Fruit fly (Drosophila melanogaster) whole organism, embryonic: Measurements from ENCODE around the gene ca.

Experiments
- Atf3 ChIP-seq: fragments of 200-800 bp; sonication (Bioruptor generic); optimal IDR thresholded peaks from 3 replicates; lab custom pipeline; 2016; ENCODE audit warnings: missing biosample characterization, missing genetic modification characterization
- CG10321 ChIP-seq: fragments of 200-800 bp; sonication (Bioruptor generic); IDR thresholded peaks from 2 replicates; pipeline ENCODE4 v1.3.6; 2022; ENCODE audit warnings: missing biosample characterization, missing genetic modification characterization
- CG10366 ChIP-seq: fragments of 200-800 bp; sonication (Bioruptor generic); IDR thresholded peaks from 2 replicates; pipeline ENCODE4 v1.3.6; 2022; ENCODE audit warnings: missing biosample characterization, missing genetic modification characterization
- CG13624 ChIP-seq: fragments of 200-800 bp; sonication (Bioruptor generic); optimal IDR thresholded peaks from 2 replicates; lab custom pipeline; 2016; ENCODE audit warnings: missing biosample characterization, missing genetic modification characterization
- CG14667 ChIP-seq: fragments of 200-800 bp; sonication (Bioruptor generic); IDR thresholded peaks from 2 replicates; pipeline ENCODE4 v1.3.6; 2022; ENCODE audit warnings: missing biosample characterization, missing genetic modification characterization
- CG15269 ChIP-seq: fragments of 200-800 bp; sonication (Bioruptor generic); optimal IDR thresholded peaks from 2 replicates; lab custom pipeline; 2018; ENCODE audit warnings: missing biosample characterization, mild to moderate bottlenecking, missing genetic modification characterization, moderate library complexity
- CG15514 ChIP-seq: fragments of 200-800 bp; sonication (Bioruptor generic); optimal IDR thresholded peaks from 3 replicates; lab custom pipeline; 2017; ENCODE audit warnings: missing biosample characterization, missing genetic modification characterization, mild to moderate bottlenecking, moderate library complexity, missing genetic modification reagents
- CG16815 ChIP-seq: fragments of 200-800 bp; sonication (Bioruptor generic); optimal IDR thresholded peaks from 3 replicates; lab custom pipeline; 2017; ENCODE audit warnings: missing biosample characterization, mild to moderate bottlenecking, missing genetic modification characterization
- CG2889 ChIP-seq: fragments of 200-800 bp; sonication (Bioruptor generic); IDR thresholded peaks from 3 replicates; pipeline ENCODE4 v1.3.6; 2022; ENCODE audit warnings: missing biosample characterization, missing genetic modification characterization
- CG34224 ChIP-seq: fragments of 200-800 bp; sonication (Bioruptor generic); IDR thresholded peaks from 3 replicates; pipeline ENCODE4 v1.3.6; 2022; ENCODE audit warnings: missing biosample characterization, missing genetic modification characterization; ENCODE audit not compliant: partially characterized antibody
- CG4328 ChIP-seq: fragments of 200-800 bp; sonication (Bioruptor generic); optimal IDR thresholded peaks from 3 replicates; lab custom pipeline; 2017; ENCODE audit warnings: missing biosample characterization, missing genetic modification reagents, missing genetic modification characterization
- CG43689 ChIP-seq: fragments of 200-800 bp; sonication (Bioruptor generic); IDR thresholded peaks from 2 replicates; pipeline ENCODE4 v1.3.6; 2022; ENCODE audit warnings: missing biosample characterization, missing genetic modification characterization
- CG5953 ChIP-seq: fragments of 200-800 bp; sonication (Bioruptor generic); IDR thresholded peaks from 2 replicates; pipeline ENCODE4 v1.3.6; 2022; ENCODE audit warnings: missing biosample characterization, missing genetic modification characterization
- CG6175 ChIP-seq: fragments of 200-800 bp; sonication (Bioruptor generic); IDR thresholded peaks from 3 replicates; pipeline ENCODE4 v1.3.6; 2022; ENCODE audit warnings: missing biosample characterization, missing genetic modification characterization
- CG6854 ChIP-seq: fragments of 200-800 bp; sonication (Bioruptor generic); optimal IDR thresholded peaks from 3 replicates; lab custom pipeline; 2017; ENCODE audit warnings: missing biosample characterization, mild to moderate bottlenecking, missing genetic modification characterization
- CG7357 ChIP-seq: fragments of 200-800 bp; sonication (Bioruptor generic); IDR thresholded peaks from 3 replicates; pipeline ENCODE4 v1.3.6; 2022; ENCODE audit warnings: missing biosample characterization, missing genetic modification characterization
- CG7987 ChIP-seq: fragments of 200-800 bp; sonication (Bioruptor generic); optimal IDR thresholded peaks from 2 replicates; lab custom pipeline; 2018; ENCODE audit warnings: missing biosample characterization, mild to moderate bottlenecking, missing genetic modification characterization, moderate library complexity
- CG8089 ChIP-seq: fragments of 200-800 bp; sonication (Bioruptor generic); optimal IDR thresholded peaks from 3 replicates; lab custom pipeline; 2016; ENCODE audit warnings: missing biosample characterization, missing genetic modification characterization
- CG8765 ChIP-seq: fragments of 200-800 bp; sonication (Bioruptor generic); IDR thresholded peaks from 2 replicates; pipeline ENCODE4 v1.3.6; 2022; ENCODE audit warnings: missing biosample characterization, missing genetic modification characterization
- Dad ChIP-seq: fragments of 200-800 bp; sonication (Bioruptor generic); optimal IDR thresholded peaks from 3 replicates; lab custom pipeline; 2016; ENCODE audit warnings: missing biosample characterization, missing genetic modification characterization
- Dbx ChIP-seq: fragments of 200-800 bp; sonication (Bioruptor generic); IDR thresholded peaks from 3 replicates; pipeline ENCODE4 v1.3.6; 2022; ENCODE audit warnings: missing biosample characterization, missing genetic modification characterization
- HmgZ ChIP-seq: fragments of 200-800 bp; sonication (Bioruptor generic); optimal IDR thresholded peaks from 2 replicates; lab custom pipeline; 2018; ENCODE audit warnings: missing biosample characterization, mild to moderate bottlenecking, missing genetic modification characterization
- Nf-YB ChIP-seq: fragments of 200-800 bp; sonication (Bioruptor generic); optimal IDR thresholded peaks from 3 replicates; lab custom pipeline; 2019; ENCODE audit warnings: missing biosample characterization, mild to moderate bottlenecking, missing genetic modification characterization, moderate library complexity
- Sin3A ChIP-seq: fragments of >200 bp; optimal IDR thresholded peaks from 2 replicates; lab custom pipeline; 2018
- Sox100B ChIP-seq: fragments of 200-800 bp; sonication (Bioruptor generic); optimal IDR thresholded peaks from 3 replicates; lab custom pipeline; 2018; ENCODE audit warnings: missing biosample characterization, mild to moderate bottlenecking, missing genetic modification characterization
- Sry-β ChIP-seq: fragments of 200-800 bp; sonication (Bioruptor generic); optimal IDR thresholded peaks from 2 replicates; lab custom pipeline; 2018; ENCODE audit warnings: missing biosample characterization, mild to moderate bottlenecking, missing genetic modification characterization, moderate library complexity
- ac ChIP-seq: fragments of 200-800 bp; sonication (Bioruptor generic); optimal IDR thresholded peaks from 3 replicates; lab custom pipeline; 2017; ENCODE audit warnings: missing biosample characterization, mild to moderate bottlenecking, missing genetic modification characterization
- al ChIP-seq: fragments of 200-800 bp; sonication (Bioruptor generic); IDR thresholded peaks from 2 replicates; pipeline ENCODE4 v1.3.6; 2022; ENCODE audit warnings: missing biosample characterization, missing genetic modification characterization
- aop ChIP-seq: fragments of 200-800 bp; sonication (Bioruptor generic); IDR thresholded peaks from 2 replicates; pipeline ENCODE4 v1.3.6; 2022; ENCODE audit warnings: missing biosample characterization, missing genetic modification characterization
- ash1 ChIP-seq: fragments of 200-800 bp; sonication (Bioruptor generic); optimal IDR thresholded peaks from 2 replicates; lab custom pipeline; 2018; ENCODE audit warnings: missing biosample characterization, mild to moderate bottlenecking, missing genetic modification characterization
- bab2 ChIP-seq: fragments of 200-800 bp; sonication (Bioruptor generic); optimal IDR thresholded peaks from 2 replicates; lab custom pipeline; 2016; ENCODE audit warnings: missing biosample characterization, missing genetic modification characterization
- bbx ChIP-seq: fragments of 200-800 bp; sonication (Bioruptor generic); IDR thresholded peaks from 2 replicates; pipeline ENCODE4 v1.3.6; 2022; ENCODE audit warnings: missing biosample characterization, missing genetic modification characterization; ENCODE audit not compliant: partially characterized antibody
- gcm2 ChIP-seq: fragments of 200-800 bp; sonication (Bioruptor generic); optimal IDR thresholded peaks from 2 replicates; lab custom pipeline; 2016; ENCODE audit warnings: missing biosample characterization, missing genetic modification characterization
- gem ChIP-seq: fragments of 200-800 bp; sonication (Bioruptor generic); optimal IDR thresholded peaks from 2 replicates; lab custom pipeline; 2019; ENCODE audit warnings: missing biosample characterization, mild to moderate bottlenecking, missing genetic modification characterization, moderate library complexity
- gsb-n ChIP-seq: fragments of 200-800 bp; sonication (Bioruptor generic); optimal IDR thresholded peaks from 3 replicates; lab custom pipeline; 2018; ENCODE audit warnings: missing biosample characterization, mild to moderate bottlenecking, missing genetic modification characterization
- lab ChIP-seq: fragments of 200-800 bp; sonication (Bioruptor generic); optimal IDR thresholded peaks from 3 replicates; lab custom pipeline; 2017; ENCODE audit warnings: missing biosample characterization, missing genetic modification characterization, mild to moderate bottlenecking, moderate library complexity, missing genetic modification reagents
- lola ChIP-seq, 3 experiments: fragments of >200 bp in 2 of 3; fragments of 200-800 bp in 1 of 3; sonication (Bioruptor generic) in 1 of 3; optimal IDR thresholded peaks; 2 replicates each; lab custom pipeline; 2017 to 2019; ENCODE audit warnings: missing biosample characterization in 3 of 3, missing genetic modification characterization in 3 of 3, mild to moderate bottlenecking in 1 of 3, moderate library complexity in 1 of 3
- lov ChIP-seq, 2 experiments: fragments of 200-800 bp in 1 of 2; fragments of >200 bp in 1 of 2; sonication (Bioruptor generic) in 1 of 2; IDR thresholded peaks in 1 of 2; optimal IDR thresholded peaks in 1 of 2; 2 replicates in 1 of 2; 3 replicates in 1 of 2; pipeline versions ENCODE4 v1.3.6 to Lab custom; 2017 to 2022; ENCODE audit warnings: missing biosample characterization in 1 of 2, missing genetic modification characterization in 1 of 2
- maf-S ChIP-seq: fragments of 200-800 bp; sonication (Bioruptor generic); optimal IDR thresholded peaks from 2 replicates; lab custom pipeline; 2016; ENCODE audit warnings: missing biosample characterization, missing genetic modification characterization
- mld ChIP-seq: fragments of 200-800 bp; sonication (Bioruptor generic); IDR thresholded peaks from 3 replicates; pipeline ENCODE4 v1.3.6; 2022; ENCODE audit warnings: missing biosample characterization, missing genetic modification characterization; ENCODE audit not compliant: partially characterized antibody
- odd ChIP-seq: fragments of 200-800 bp; sonication (Bioruptor generic); optimal IDR thresholded peaks from 2 replicates; lab custom pipeline; 2017; ENCODE audit warnings: missing biosample characterization, mild to moderate bottlenecking, missing genetic modification characterization
- phol ChIP-seq: fragments of 200-800 bp; sonication (Bioruptor generic); optimal IDR thresholded peaks from 3 replicates; lab custom pipeline; 2018; ENCODE audit warnings: missing biosample characterization, mild to moderate bottlenecking, missing genetic modification characterization, moderate library complexity
- pzg ChIP-seq: fragments of 200-800 bp; sonication (Bioruptor generic); optimal IDR thresholded peaks from 3 replicates; lab custom pipeline; 2018; ENCODE audit warnings: missing biosample characterization, mild to moderate bottlenecking, missing genetic modification characterization, moderate library complexity
- rib ChIP-seq: fragments of 200-800 bp; sonication (Bioruptor generic); IDR thresholded peaks from 2 replicates; pipeline ENCODE4 v1.3.6; 2022; ENCODE audit warnings: missing biosample characterization, missing genetic modification characterization
- sd ChIP-seq: fragments of 200-800 bp; sonication (Bioruptor generic); optimal IDR thresholded peaks from 3 replicates; lab custom pipeline; 2018; ENCODE audit warnings: missing biosample characterization, mild to moderate bottlenecking, missing genetic modification characterization, moderate library complexity
- sens ChIP-seq: fragments of 200-800 bp; sonication (Bioruptor generic); peaks from one replicate; lab custom pipeline; 2016; ENCODE audit warnings: missing biosample characterization, missing genetic modification characterization
- sisA ChIP-seq: fragments of 200-800 bp; sonication (Bioruptor generic); IDR thresholded peaks from 2 replicates; pipeline ENCODE4 v1.3.6; 2022; ENCODE audit warnings: missing biosample characterization, missing genetic modification characterization
- sna ChIP-seq: fragments of 200-800 bp; sonication (Bioruptor generic); IDR thresholded peaks from 2 replicates; pipeline ENCODE4 v1.3.6; 2022; ENCODE audit warnings: missing biosample characterization, missing genetic modification characterization; ENCODE audit not compliant: partially characterized antibody
- zfh2 ChIP-seq: fragments of 200-800 bp; sonication (Bioruptor generic); optimal IDR thresholded peaks from 2 replicates; lab custom pipeline; 2016; ENCODE audit warnings: missing biosample characterization, missing genetic modification characterization

The ca gene

DNA sequence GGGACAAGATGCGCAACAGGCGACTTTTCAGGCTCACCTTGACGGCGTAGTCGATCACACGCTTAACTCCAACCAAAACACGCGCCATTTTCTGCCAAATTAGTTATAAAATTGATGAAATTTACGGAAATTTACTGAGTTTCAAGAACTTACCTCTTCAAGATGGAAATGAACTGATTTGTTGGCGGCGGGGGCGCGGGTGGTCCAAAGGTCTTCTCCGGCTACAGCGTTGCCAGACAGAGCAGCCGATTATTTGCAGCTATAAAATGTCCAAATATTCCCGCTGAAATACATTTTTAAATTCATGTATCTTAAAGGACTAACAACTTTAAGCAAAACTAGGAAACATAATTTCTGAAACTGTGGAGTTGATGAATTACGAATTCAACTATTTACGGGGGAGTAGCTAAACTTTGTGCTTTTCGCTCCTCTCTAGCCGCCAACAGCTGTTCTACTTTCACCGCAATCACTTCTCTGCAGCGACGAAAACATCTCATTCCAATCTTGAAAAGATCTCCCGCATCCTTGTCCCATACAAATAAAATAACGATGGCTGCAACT is 3.8 kb upstream of the ca start, which contains the start of the genes Etfb and CG7789 (continued):
- no peak for TF ChIP-seq gem (tag; lab: Kevin White, UChicago)
- peak; percentile 65 for TF ChIP-seq maf-S (GFP tag; lab: Kevin White, UChicago)
- peak; percentile 80 for TF ChIP-seq al (GFP tag; lab: Robert Waterston, UW)
- TF ChIP-seq CG10366 (GFP tag; lab: Robert Waterston, UW) = peak; percentile 78
- peak; percentile 92 for TF ChIP-seq HmgZ (tag; lab: Kevin White, UChicago)
- TF ChIP-seq CG4328 (GFP tag; lab: Kevin White, UChicago) = peak; percentile 68
- TF ChIP-seq aop (GFP tag; lab: Robert Waterston, UW) = no peak
- TF ChIP-seq CG15514 (GFP tag; lab: Kevin White, UChicago) = peak; percentile 74
- TF ChIP-seq Sox100B (GFP tag; lab: Kevin White, UChicago) = no peak
- TF ChIP-seq zfh2 = peak; percentile 87
- no peak for TF ChIP-seq lab (GFP tag; lab: Kevin White, UChicago)
- no peak for TF ChIP-seq ac (GFP tag; lab: Kevin White, UChicago)
- peak; percentile 63; the same call in 1 of the 2 replicates for TF ChIP-seq CG8765 (GFP tag; lab: Robert Waterston, UW)
- TF ChIP-seq bbx (GFP tag; lab: Robert Waterston, UW) = peak; percentile 63; the same call in 1 of the 2 replicates
- peak; percentile 28 for TF ChIP-seq Nf-YB
- peak; percentile 87 for TF ChIP-seq CG34224 (GFP tag; lab: Robert Waterston, UW)
- peak; percentile 61 for TF ChIP-seq gcm2 (GFP tag; lab: Kevin White, UChicago)
- TF ChIP-seq CG14667 (GFP tag; lab: Robert Waterston, UW) = peak; percentile 36
- TF ChIP-seq CG6854 (GFP tag; lab: Kevin White, UChicago) = peak; percentile 0
- no peak for TF ChIP-seq lov (optimal IDR thresholded peaks at IDR 0.05; lab: Kevin White, UChicago)
- 0 out of 3 replicates have a peak, but pooled peaks have one; percentile 16 for TF ChIP-seq lov (GFP tag; IDR thresholded peaks at IDR 0.05; lab: Robert Waterston, UW)
- TF ChIP-seq CG6175 (GFP tag; lab: Robert Waterston, UW) = peak; percentile 51; the same call in 1 of the 3 replicates
- TF ChIP-seq Sry-β (GFP tag; lab: Kevin White, UChicago) = peak; percentile 83
- TF ChIP-seq CG10321 (GFP tag; lab: Robert Waterston, UW) = peak; percentile 54
- peak; percentile 78 for TF ChIP-seq bab2 (GFP tag; lab: Kevin White, UChicago)
- peak; percentile 71 for TF ChIP-seq phol (tag; lab: Kevin White, UChicago)
- TF ChIP-seq CG8089 (GFP tag; lab: Kevin White, UChicago) = peak; percentile 55
- TF ChIP-seq odd (GFP tag; lab: Kevin White, UChicago) = no peak
- TF ChIP-seq sd (tag; lab: Kevin White, UChicago) = no peak
- peak; percentile 69 for TF ChIP-seq Sin3A
- peak; percentile 56; the same call in 2 of the 3 replicates for TF ChIP-seq CG7357 (GFP tag; lab: Robert Waterston, UW)
- TF ChIP-seq gsb-n (tag; lab: Kevin White, UChicago) = no peak
- no peak for TF ChIP-seq CG15269 (tag; lab: Kevin White, UChicago)
- TF ChIP-seq lola (GFP tag; optimal IDR thresholded peaks at IDR 0.05; lab: Kevin White, UChicago) = peak in 1 of 3 experiments; percentile 43
- no peak for TF ChIP-seq ash1 (GFP tag; lab: Kevin White, UChicago)
- TF ChIP-seq rib = peak; percentile 75
- TF ChIP-seq Dad = peak; percentile 55
- peak; percentile 80 for TF ChIP-seq Dbx
- TF ChIP-seq sna (GFP tag; lab: Robert Waterston, UW) = peak; percentile 78
- peak; percentile 64 for TF ChIP-seq Atf3 (GFP tag; lab: Kevin White, UChicago)
- no peak for TF ChIP-seq CG7987
- TF ChIP-seq pzg (GFP tag; lab: Kevin White, UChicago) = peak; percentile 76
- TF ChIP-seq CG43689 (GFP tag; lab: Robert Waterston, UW) = 0 out of 2 replicates have a peak, but pooled peaks have one; percentile 36
- peak; percentile 59 for TF ChIP-seq CG16815
- peak; percentile 96 for TF ChIP-seq sens (GFP tag; lab: Kevin White, UChicago)
- TF ChIP-seq sisA (GFP tag; lab: Robert Waterston, UW) = peak; percentile 78
- TF ChIP-seq CG2889 = peak; percentile 54; the same call in 1 of the 3 replicates
- no peak for TF ChIP-seq CG5953 (GFP tag; lab: Robert Waterston, UW)
- TF ChIP-seq mld (GFP tag; lab: Robert Waterston, UW) = no peak
- peak; percentile 87 for TF ChIP-seq CG13624 (GFP tag; lab: Kevin White, UChicago)
